Worm (Caenorhabditis elegans): ENCODE data around the gene F53B7.4.
A peak's percentile ranks its signal among the peaks of the same experiment; 100 is the strongest.

DNA sequence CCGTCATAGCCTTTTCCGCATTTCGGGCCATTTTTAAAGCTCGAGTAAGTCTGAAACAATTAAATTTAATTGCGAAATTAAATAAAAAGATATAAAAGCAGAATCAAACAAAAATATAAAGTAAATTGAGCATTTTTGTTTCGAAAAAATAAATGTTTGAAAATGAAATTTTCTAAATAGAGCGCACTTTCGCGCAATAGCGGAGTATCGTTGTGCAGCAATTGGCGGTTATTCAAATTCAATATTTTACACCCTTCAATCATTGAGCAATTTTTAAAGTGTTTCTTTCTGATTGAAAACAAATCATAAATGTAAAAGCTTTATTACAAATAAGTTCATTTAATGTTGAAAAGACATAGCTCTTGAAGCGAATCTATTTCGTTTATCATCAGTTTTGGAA is 1.7 kb downstream of the F53B7.4 start, which contains the start of gene isy-1:
- no peak for TF ChIP-seq ztf-4 (tag; optimal IDR thresholded peaks at IDR 0.05)
- peak; percentile 96 for TF ChIP-seq gmeb-1 (tag; optimal IDR thresholded peaks at IDR 0.05)

Data from whole organism, L2 larva.